Worm (Caenorhabditis elegans) whole organism, L2 larva: Measurements from ENCODE around the gene lipl-2.

ENCODE experiments used
- F13H6.1 ChIP-seq: sonication (generic microtip); optimal IDR thresholded peaks from 2 replicates; lab custom pipeline; 2016; ENCODE audit warnings: missing genetic modification characterization, missing compliant biosample characterization
- ZK546.5 ChIP-seq: sonication (generic microtip); optimal IDR thresholded peaks from 2 replicates; lab custom pipeline; 2017; ENCODE audit warnings: missing biosample characterization, missing genetic modification characterization
- ama-1 ChIP-seq: fragments of 150-350 bp; optimal IDR thresholded peaks from 2 replicates; lab custom pipeline; 2018; ENCODE audit warnings: inconsistent platforms
- blmp-1 ChIP-seq: sonication (generic microtip); optimal IDR thresholded peaks from 2 replicates; lab custom pipeline; 2017; ENCODE audit warnings: missing genetic modification characterization, mild to moderate bottlenecking, missing compliant biosample characterization, antibody characterized with exemption, moderate library complexity; ENCODE audit not compliant: insufficient read depth
- ceh-82 ChIP-seq: fragments of 150-350 bp; optimal IDR thresholded peaks from 2 replicates; lab custom pipeline; 2014; ENCODE audit warnings: missing biosample characterization, missing genetic modification characterization
- lin-13 ChIP-seq: fragments of 150-350 bp; optimal IDR thresholded peaks from 2 replicates; lab custom pipeline; 2014; ENCODE audit warnings: missing biosample characterization, missing genetic modification reagents, missing genetic modification characterization
- nhr-11 ChIP-seq: fragments of 150-350 bp; optimal IDR thresholded peaks from 2 replicates; lab custom pipeline; 2014; ENCODE audit warnings: missing biosample characterization, missing genetic modification characterization
- nhr-25 ChIP-seq: fragments of 150-350 bp; sonication (generic microtip); optimal IDR thresholded peaks from 3 replicates; lab custom pipeline; 2014; ENCODE audit warnings: missing biosample characterization, missing genetic modification characterization
- nhr-77 ChIP-seq: fragments of 150-350 bp; optimal IDR thresholded peaks from 2 replicates; lab custom pipeline; 2014; ENCODE audit warnings: missing biosample characterization, missing genetic modification characterization
- skn-1 ChIP-seq: sonication (generic microtip); optimal IDR thresholded peaks from 2 replicates; lab custom pipeline; 2017; ENCODE audit warnings: missing biosample characterization, missing genetic modification characterization
- sma-3 ChIP-seq: sonication (generic microtip); optimal IDR thresholded peaks from 2 replicates; lab custom pipeline; 2016; ENCODE audit warnings: missing genetic modification reagents, missing genetic modification characterization, missing compliant biosample characterization
- snpc-4 ChIP-seq: fragments of 150-350 bp; optimal IDR thresholded peaks from 2 replicates; lab custom pipeline; 2014; ENCODE audit warnings: missing biosample characterization, missing genetic modification characterization
- unc-62 ChIP-seq: fragments of 150-350 bp; optimal IDR thresholded peaks from 2 replicates; lab custom pipeline; 2014; ENCODE audit warnings: missing biosample characterization, missing genetic modification reagents, missing genetic modification characterization
- ztf-11 ChIP-seq: sonication (generic microtip); optimal IDR thresholded peaks from 2 replicates; lab custom pipeline; 2017; ENCODE audit warnings: missing biosample characterization, missing genetic modification characterization

- TF ChIP-seq sma-3 (GFP tag; lab: Kevin White, UChicago) (no peak), ama-1 (lab: Kevin White, UChicago) (no peak), blmp-1 (tag; lab: Kevin White, UChicago) (no peak), ztf-11 (tag; lab: Kevin White, UChicago) (no peak), nhr-77 (tag; lab: Kevin White, UChicago) (no peak), ZK546.5 (tag; lab: Kevin White, UChicago) (no peak), ceh-82 (tag; lab: Kevin White, UChicago) (no peak), F13H6.1 (no peak), unc-62 (GFP tag; lab: Kevin White, UChicago) (no peak), skn-1 (no peak), snpc-4 (tag; lab: Kevin White, UChicago) (no peak), nhr-25 (tag; lab: Kevin White, UChicago) (no peak), nhr-11 (tag; lab: Kevin White, UChicago) (no peak), lin-13 (GFP tag; lab: Kevin White, UChicago) (no peak)
Observed at ce11 chrV:9784215-9784614, 7.2 kb upstream of the lipl-2 start.
